Worm (Caenorhabditis elegans): ENCODE results near the gene slc-36.1.

- no peak for TF ChIP-seq cog-1 (tag; optimal IDR thresholded peaks at IDR 0.05)
- TF ChIP-seq flt-1 (GFP tag; IDR thresholded peaks at IDR 0.05), result no peak
- TF ChIP-seq tab-1 (GFP tag; IDR thresholded peaks at IDR 0.05), result no peak
- TF ChIP-seq klf-2 (GFP tag; conservative IDR thresholded peaks at IDR 0.05), result no peak
- no peak for TF ChIP-seq ztf-29 (GFP tag; IDR thresholded peaks at IDR 0.05)
- TF ChIP-seq ref-1 (GFP tag; conservative IDR thresholded peaks at IDR 0.05), result no peak
- no peak for TF ChIP-seq med-1 (GFP tag; optimal IDR thresholded peaks at IDR 0.05; ENCODE audit: insufficient read depth)
- TF ChIP-seq ztf-23 (GFP tag; IDR thresholded peaks at IDR 0.05), result no peak
Measured at ce11 chrIII:13310552-13310951, 3.2 kb downstream of the slc-36.1 start.
